Worm (Caenorhabditis elegans): ENCODE data around the gene Y54F10BM.12.
A peak's percentile ranks its signal among the peaks of the same experiment; 100 is the strongest.

ce11 chrIII:2375918-2376317 lies 46.4 kb upstream of the Y54F10BM.12 start, which contains the start of gene H14E04.2:
- TF ChIP-seq nhr-77 (tag; optimal IDR thresholded peaks at IDR 0.05) (no peak), nhr-28 (tag; optimal IDR thresholded peaks at IDR 0.05) (no peak), hmg-11 (tag; optimal IDR thresholded peaks at IDR 0.05) (peak; percentile 14), lin-39 (tag; optimal IDR thresholded peaks at IDR 0.05) (peak; percentile 37), pha-4 (tag; optimal IDR thresholded peaks at IDR 0.05) (peak; percentile 85), elt-3 (tag; optimal IDR thresholded peaks at IDR 0.05) (no peak), lsy-12 (tag; optimal IDR thresholded peaks at IDR 0.05) (no peak), egl-27 (tag; optimal IDR thresholded peaks at IDR 0.05) (no peak), ceh-16 (tag; optimal IDR thresholded peaks at IDR 0.05) (no peak), ama-1 (optimal IDR thresholded peaks at IDR 0.05) (no peak), ztf-4 (tag; optimal IDR thresholded peaks at IDR 0.05) (no peak), snpc-4 (tag; optimal IDR thresholded peaks at IDR 0.05) (peak; percentile 44)
